Worm (Caenorhabditis elegans) whole organism, L4/young adult: ENCODE measurements around the gene mog-4.

Source experiments
- W03F9.2 ChIP-seq: fragments of 150-350 bp; optimal IDR thresholded peaks from 2 replicates; lab custom pipeline; 2014; ENCODE audit warnings: missing biosample characterization, missing genetic modification characterization
- dao-5 ChIP-seq: sonication (generic microtip); optimal IDR thresholded peaks from 2 replicates; lab custom pipeline; 2016; ENCODE audit warnings: missing genotype, missing genetic modification characterization, moderate library complexity, missing compliant biosample characterization
- him-1 ChIP-seq: sonication (generic microtip); optimal IDR thresholded peaks from 2 replicates; lab custom pipeline; 2016; ENCODE audit warnings: missing genotype, missing genetic modification reagents, missing genetic modification characterization, missing compliant biosample characterization

The mog-4 gene

DNA sequence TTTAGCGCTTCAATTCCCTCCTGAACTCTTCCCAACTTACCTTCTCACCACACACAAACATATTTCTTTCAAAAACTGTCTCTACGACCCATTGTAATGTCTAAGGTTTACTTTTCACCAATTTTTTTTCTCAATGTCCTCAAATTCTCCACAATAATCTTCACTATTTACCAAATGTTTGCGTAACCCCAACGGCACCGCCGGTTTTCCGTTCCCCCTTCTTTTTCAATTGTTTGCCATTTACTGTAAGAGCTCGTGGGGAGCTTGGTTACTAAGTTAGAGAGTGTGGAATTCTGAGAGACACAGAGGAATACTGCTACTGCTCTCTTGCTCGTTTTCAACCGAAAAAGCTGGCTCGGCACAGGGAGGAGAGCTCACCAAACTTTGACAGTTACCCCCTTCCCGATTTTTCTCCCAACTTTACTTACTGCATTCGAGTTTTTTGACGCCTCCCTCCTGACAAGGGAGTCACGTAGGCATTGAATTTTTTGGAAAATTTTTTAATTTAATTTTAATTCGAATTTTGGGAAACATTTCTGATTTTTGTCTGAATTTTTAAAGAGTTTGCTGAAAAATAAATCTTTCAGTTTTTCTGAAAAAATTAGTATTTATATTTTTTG is 9.3 kb upstream of the mog-4 start:
- no peak for TF ChIP-seq W03F9.2 (tag; lab: Kevin White, UChicago)

DNA sequence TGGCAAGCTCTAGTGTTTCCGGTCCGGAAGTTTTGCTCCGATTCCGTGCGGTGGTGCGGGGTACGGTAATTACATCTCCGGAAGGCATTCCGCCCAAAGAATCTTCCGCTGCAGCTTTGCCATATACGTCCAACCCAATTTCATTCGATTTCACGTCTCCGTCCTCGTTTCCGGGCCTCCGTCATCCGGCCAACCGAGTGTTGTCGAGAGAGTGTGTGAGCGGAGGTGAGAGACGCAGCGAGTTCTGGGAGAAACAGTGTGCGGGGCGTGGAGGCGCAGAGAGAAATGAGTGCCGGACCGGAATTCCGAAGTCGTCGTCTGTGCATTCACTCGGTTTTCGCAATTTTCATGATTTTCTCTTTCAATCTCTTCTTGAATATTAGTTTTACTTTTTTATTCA is 7.9 kb upstream of the mog-4 start:
- no peak for TF ChIP-seq him-1 (tag; lab: Kevin White, UChicago)

DNA sequence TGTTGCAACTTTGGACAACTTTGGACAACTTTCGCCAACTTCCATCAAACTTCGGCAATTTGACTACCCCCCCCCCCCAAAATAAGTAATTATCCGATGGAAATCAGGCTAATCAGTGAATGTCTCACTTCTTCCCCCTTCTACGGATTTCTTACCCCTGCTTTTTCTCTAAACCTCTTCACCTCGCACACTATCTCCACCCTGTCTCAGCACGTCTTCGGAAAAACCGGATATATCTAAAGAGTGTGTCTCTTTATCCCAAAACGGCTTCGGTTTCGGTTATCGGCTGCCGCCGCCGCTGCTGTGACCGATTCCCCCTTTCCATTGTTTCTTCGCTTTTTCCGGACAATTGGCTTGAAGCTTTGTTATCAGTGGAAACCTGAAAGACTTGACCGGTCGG is 6.4 kb upstream of the mog-4 start:
- no peak for TF ChIP-seq W03F9.2 (tag; lab: Kevin White, UChicago)

DNA sequence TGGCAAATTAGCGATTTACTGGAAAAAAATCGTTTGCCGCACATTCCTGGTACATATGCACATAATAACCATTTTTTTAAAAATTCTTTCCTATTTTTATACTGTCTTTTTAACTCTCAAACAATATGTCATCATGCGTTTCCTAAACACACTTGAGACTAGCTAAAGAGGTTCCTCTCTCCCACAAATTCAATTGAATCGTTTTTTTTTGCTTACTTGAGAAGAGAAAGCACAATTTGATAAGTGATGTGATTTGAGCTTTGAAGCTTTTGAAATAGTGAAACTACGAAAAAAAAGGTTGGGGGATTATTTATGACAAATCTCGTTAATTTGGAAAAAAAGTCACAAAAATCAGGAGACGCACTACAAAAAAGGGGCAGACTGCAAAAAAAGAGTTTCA is 6.4 kb downstream of the mog-4 start:
- TF ChIP-seq dao-5 = no peak

ce11 chrII:14550613-14551012 is 10.8 kb downstream of the mog-4 start, which contains the start of gene nlp-41:
nlp-41 (plus strand) TSS chrII:14550913.
- TF ChIP-seq him-1 (tag; lab: Kevin White, UChicago) (no peak), dao-5 (no peak), W03F9.2 (tag; lab: Kevin White, UChicago) (no peak)

DNA sequence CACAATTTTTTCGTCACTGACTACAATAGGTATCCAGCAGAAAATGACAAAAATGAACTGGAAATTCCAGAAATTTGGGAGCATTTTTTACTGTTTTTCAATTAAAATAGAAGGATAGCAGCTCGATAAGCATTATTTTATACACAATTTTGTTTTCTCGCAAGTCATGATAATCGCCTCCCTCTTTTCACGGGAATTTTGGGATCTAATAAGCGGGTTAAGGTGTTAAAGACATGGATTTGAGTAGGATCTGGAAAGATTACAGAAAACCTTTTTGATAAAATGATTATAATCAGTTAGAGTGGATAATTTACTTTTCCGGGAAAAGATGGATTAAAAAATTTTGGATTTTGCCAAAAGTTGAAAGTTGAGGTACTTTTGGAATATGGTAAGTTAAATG is 12.7 kb downstream of the mog-4 start, which contains the start of gene gcy-29:
TSS of gene gcy-29 (minus strand) at position 101 of the 400 bp plus-strand sequence.
- no peak for TF ChIP-seq him-1 (tag; lab: Kevin White, UChicago)

ce11 chrII:14540551-14540950 is 20.8 kb downstream of the mog-4 start:
- TF ChIP-seq him-1 (tag; lab: Kevin White, UChicago) = no peak
- TF ChIP-seq W03F9.2 (tag; lab: Kevin White, UChicago) = no peak
- no peak for TF ChIP-seq dao-5

ce11 chrII:14537728-14538127 is 23.7 kb downstream of the mog-4 start, which contains the start of the genes clec-147 and C04H5.7:
clec-147 (minus strand) TSS chrII:14537828.
C04H5.7 (plus strand) TSS chrII:14537946.
- TF ChIP-seq W03F9.2 (tag; lab: Kevin White, UChicago) (no peak), him-1 (tag; lab: Kevin White, UChicago) (no peak), dao-5 (no peak)

DNA sequence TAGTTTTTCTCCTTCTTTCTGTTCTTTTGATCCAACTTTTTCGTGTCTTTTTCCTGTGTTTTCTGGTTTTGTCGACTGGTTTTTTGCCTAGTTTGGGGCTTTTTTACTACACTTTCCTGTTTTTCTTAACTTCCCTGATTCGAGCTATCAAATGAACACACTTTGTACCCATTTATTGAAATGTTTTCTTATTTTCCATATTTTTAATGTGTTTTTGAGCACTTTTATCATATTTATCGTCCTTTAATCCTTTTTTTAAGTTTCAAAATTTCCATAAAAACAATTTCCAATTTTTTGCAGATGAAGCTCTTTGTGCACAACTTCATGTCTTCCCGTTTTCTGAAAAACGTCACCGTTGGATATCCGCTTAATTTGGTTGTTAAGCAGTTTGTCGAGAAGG is 27.4 kb downstream of the mog-4 start, which contains the start of gene C04H5.1:
TSS of gene C04H5.1 (plus strand) at position 301 of the 400 bp plus-strand sequence.
- TF ChIP-seq dao-5 (no peak), him-1 (tag; lab: Kevin White, UChicago) (no peak)

DNA sequence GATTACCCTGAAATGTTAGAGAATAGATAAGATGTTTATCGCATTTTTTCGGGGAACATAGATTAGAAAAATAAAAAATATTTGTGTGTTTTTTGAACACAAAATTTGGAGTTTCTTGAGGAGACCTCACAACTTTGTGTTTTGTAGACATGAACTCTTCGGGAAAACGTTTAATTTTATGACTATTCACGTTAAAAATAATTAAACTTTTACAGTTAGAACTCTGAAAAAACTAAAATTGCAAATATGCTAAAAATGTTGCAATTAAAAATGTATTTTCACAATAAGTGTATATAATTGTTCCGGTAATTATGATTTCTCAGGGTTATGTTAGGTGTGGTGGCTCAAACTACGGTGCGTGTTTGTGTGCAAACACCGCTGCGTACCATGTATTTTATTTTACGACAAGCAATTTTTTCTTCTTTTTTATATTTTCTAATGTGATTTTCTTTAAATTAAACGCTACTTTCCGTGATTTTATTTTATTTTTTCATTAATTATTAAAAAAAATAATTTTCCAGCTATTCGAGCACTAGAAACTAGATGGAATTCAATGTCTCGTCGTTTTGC is 33.1 kb downstream of the mog-4 start, which contains the start of the genes F57C2.5 and spat-1:
TSS of gene F57C2.5 (minus strand) at position 7 of the 570 bp plus-strand sequence.
TSS of gene spat-1 (plus strand) at position 520 of the 570 bp plus-strand sequence.
- peak; percentile 71 for TF ChIP-seq W03F9.2 (tag; lab: Kevin White, UChicago)
- no peak for TF ChIP-seq dao-5
- TF ChIP-seq him-1 (tag; lab: Kevin White, UChicago) = no peak

ce11 chrII:14527104-14527503 is 34.3 kb downstream of the mog-4 start:
- TF ChIP-seq W03F9.2 (tag; lab: Kevin White, UChicago) = no peak
- TF ChIP-seq dao-5 = no peak
- TF ChIP-seq him-1 (tag; lab: Kevin White, UChicago) = no peak

ce11 chrII:14525013-14525412 is 36.4 kb downstream of the mog-4 start, which contains the start of gene F57C2.4:
F57C2.4 (plus strand) TSS chrII:14525313.
- TF ChIP-seq W03F9.2 (tag; lab: Kevin White, UChicago) = no peak
- no peak for TF ChIP-seq dao-5
- no peak for TF ChIP-seq him-1 (tag; lab: Kevin White, UChicago)

- TF ChIP-seq him-1 (tag; lab: Kevin White, UChicago) (no peak), W03F9.2 (tag; lab: Kevin White, UChicago) (no peak), dao-5 (no peak)
Measured at ce11 chrII:14523645-14524223, 37.7 kb downstream of the mog-4 start, which contains the start of gene pot-2. pot-2 (plus strand) TSS chrII:14524173.

- no peak for TF ChIP-seq dao-5
- TF ChIP-seq him-1 (tag; lab: Kevin White, UChicago) = no peak
- TF ChIP-seq W03F9.2 (tag; lab: Kevin White, UChicago) = no peak
Measured at ce11 chrII:14523070-14523572, 38.3 kb downstream of the mog-4 start, which contains the start of gene btb-20. btb-20 (minus strand) TSS chrII:14523522.
